Fruit fly (Drosophila melanogaster): ENCODE results near the gene CG31269.

Gene CG31269

DNA sequence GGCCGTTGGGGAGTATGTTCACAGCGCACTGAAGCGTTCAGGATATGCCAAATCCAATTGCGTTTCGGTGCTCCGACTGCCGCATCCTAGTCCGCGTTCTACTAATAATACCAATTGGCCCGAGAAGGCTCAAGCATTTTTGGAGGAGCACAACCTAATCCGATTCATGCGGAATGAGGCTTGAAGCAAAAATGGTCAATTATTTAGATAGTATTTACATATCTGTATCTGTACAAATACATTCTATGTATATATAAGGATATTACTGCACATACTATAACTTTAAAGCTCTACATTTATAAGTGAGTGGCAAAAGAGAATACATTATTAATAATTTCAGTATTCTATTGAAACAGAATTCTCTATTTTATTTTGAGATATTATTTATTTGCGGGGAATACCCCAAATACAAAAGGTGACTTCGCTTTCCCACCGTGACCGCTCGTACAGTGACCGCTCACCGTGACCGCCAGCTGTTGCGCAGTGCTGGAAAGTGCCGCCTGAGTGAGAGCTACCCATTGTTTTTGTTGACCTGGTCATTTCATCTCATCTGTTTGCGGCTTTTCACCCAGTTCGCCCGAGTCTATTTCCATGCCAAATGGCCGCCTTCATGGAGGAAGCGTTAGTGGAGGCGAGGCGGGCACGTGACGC lies 24.6 kb downstream of the CG31269 start, which contains the start of gene CG5292 (continued):
- TF ChIP-seq sens-2 (GFP tag; IDR thresholded peaks at IDR 0.05) = no peak
- peak; percentile 50 for TF ChIP-seq BEAF-32 (GFP tag; optimal IDR thresholded peaks at IDR 0.05)
- peak; percentile 45; the same call in 1 of the 3 replicates for TF ChIP-seq B-H1 (GFP tag; IDR thresholded peaks at IDR 0.05)
- TF ChIP-seq fd102C (GFP tag; optimal IDR thresholded peaks at IDR 0.05) = no peak
- TF ChIP-seq CG10462 (GFP tag; optimal IDR thresholded peaks at IDR 0.05) = peak; percentile 15
- TF ChIP-seq CG13123 (GFP tag; optimal IDR thresholded peaks at IDR 0.05) = no peak
- TF ChIP-seq vvl (GFP tag; IDR thresholded peaks at IDR 0.05) = peak; percentile 81
- peak; percentile 73 for TF ChIP-seq Opbp (GFP tag; IDR thresholded peaks at IDR 0.05; ENCODE audit: partially characterized antibody)
- no peak for TF ChIP-seq CG5245 (GFP tag; optimal IDR thresholded peaks at IDR 0.05)
- TF ChIP-seq CG6791 (GFP tag; IDR thresholded peaks at IDR 0.05; ENCODE audit: partially characterized antibody) = peak; percentile 77; the same call in 2 of the 3 replicates
- TF ChIP-seq HHEX (GFP tag; optimal IDR thresholded peaks at IDR 0.05) = peak; percentile 29
- peak; percentile 44 for TF ChIP-seq CG42726 (GFP tag; IDR thresholded peaks at IDR 0.05; ENCODE audit: partially characterized antibody)
- TF ChIP-seq bab2 (GFP tag; optimal IDR thresholded peaks at IDR 0.05) = peak; percentile 19
- peak; percentile 83 for TF ChIP-seq sob (GFP tag; IDR thresholded peaks at IDR 0.05)
- TF ChIP-seq exex (tag; optimal IDR thresholded peaks at IDR 0.05) = no peak
- peak; percentile 49 for TF ChIP-seq CG2116 (GFP tag; optimal IDR thresholded peaks at IDR 0.05)
- TF ChIP-seq Mad (GFP tag; optimal IDR thresholded peaks at IDR 0.05) = peak; percentile 31
- TF ChIP-seq CG17829 (tag; optimal IDR thresholded peaks at IDR 0.05) = peak; percentile 67
- TF ChIP-seq corto (GFP tag; optimal IDR thresholded peaks at IDR 0.05) = no peak
- peak; percentile 50 for TF ChIP-seq Side (GFP tag; optimal IDR thresholded peaks at IDR 0.05)
- TF ChIP-seq fd3F (GFP tag; optimal IDR thresholded peaks at IDR 0.05) = peak; percentile 15
- TF ChIP-seq Max (GFP tag; optimal IDR thresholded peaks at IDR 0.05) = peak; percentile 42
- TF ChIP-seq H2.0 (GFP tag; IDR thresholded peaks at IDR 0.05) = peak; percentile 26; the same call in 1 of the 2 replicates
- TF ChIP-seq CG6765 (GFP tag; optimal IDR thresholded peaks at IDR 0.05) = peak; percentile 36
- TF ChIP-seq slbo (GFP tag; IDR thresholded peaks at IDR 0.05) = peak; percentile 75
- no peak for TF ChIP-seq CG7839 (tag; optimal IDR thresholded peaks at IDR 0.05)
- no peak for TF ChIP-seq nerfin-2 (GFP tag; IDR thresholded peaks at IDR 0.05; ENCODE audit: partially characterized antibody)
- TF ChIP-seq CG2712 (tag; optimal IDR thresholded peaks at IDR 0.05) = peak; percentile 75
- TF ChIP-seq CG6689 (GFP tag; IDR thresholded peaks at IDR 0.05) = peak; percentile 56
- TF ChIP-seq salm (tag; optimal IDR thresholded peaks at IDR 0.05) = no peak
- TF ChIP-seq CG4360 (GFP tag; IDR thresholded peaks at IDR 0.05) = no peak; the same call in 1 of the 2 replicates
- TF ChIP-seq CG4328 (GFP tag; optimal IDR thresholded peaks at IDR 0.05) = peak; percentile 51
- no peak for TF ChIP-seq ase (GFP tag; IDR thresholded peaks at IDR 0.05)
- TF ChIP-seq Lim3 (GFP tag; IDR thresholded peaks at IDR 0.05) = no peak
- peak; percentile 36 for TF ChIP-seq CG15696 (tag; optimal IDR thresholded peaks at IDR 0.05)
- peak; percentile 59 for TF ChIP-seq CG18599 (GFP tag; optimal IDR thresholded peaks at IDR 0.05)
- peak; percentile 56; the same call in 1 of the 3 replicates for TF ChIP-seq mld (GFP tag; IDR thresholded peaks at IDR 0.05; ENCODE audit: partially characterized antibody)
- peak; percentile 45 for TF ChIP-seq CG2875 (GFP tag; optimal IDR thresholded peaks at IDR 0.05)
- no peak for TF ChIP-seq mirr (GFP tag; optimal IDR thresholded peaks at IDR 0.05)
- peak; percentile 65; the same call in 1 of the 2 replicates for TF ChIP-seq Bgb (GFP tag; IDR thresholded peaks at IDR 0.05; ENCODE audit: partially characterized antibody)
- peak; percentile 49; the same call in 1 of the 3 replicates for TF ChIP-seq so (GFP tag; IDR thresholded peaks at IDR 0.05)
- 0 out of 2 replicates have a peak, but pooled peaks have one; percentile 37 for TF ChIP-seq CG7372 (GFP tag; IDR thresholded peaks at IDR 0.05)
- peak; percentile 22; the same call in 1 of the 2 replicates for TF ChIP-seq al (GFP tag; IDR thresholded peaks at IDR 0.05)
- TF ChIP-seq Doc2 (GFP tag; IDR thresholded peaks at IDR 0.05) = no peak
- TF ChIP-seq D (optimal IDR thresholded peaks at IDR 0.05) = no peak
- peak; percentile 39 for TF ChIP-seq D (GFP tag; optimal IDR thresholded peaks at IDR 0.05)
- peak; percentile 79; the same call in 2 of the 3 replicates for TF ChIP-seq CG34422 (GFP tag; IDR thresholded peaks at IDR 0.05)
- TF ChIP-seq CoRest (tag; optimal IDR thresholded peaks at IDR 0.05) = peak; percentile 73
- TF ChIP-seq CG34224 (GFP tag; IDR thresholded peaks at IDR 0.05; ENCODE audit: partially characterized antibody) = peak; percentile 65

All from whole organism, embryonic.